Worm (Caenorhabditis elegans) whole organism, L1 larva: Measurements from ENCODE around the gene nhr-238.

Experiments
- C16A3.4 ChIP-seq: fragments of 150-350 bp; optimal IDR thresholded peaks from 2 replicates; lab custom pipeline; 2014; ENCODE audit warnings: missing biosample characterization, missing genetic modification characterization
- C34B4.2 ChIP-seq: sonication (generic microtip); optimal IDR thresholded peaks from 2 replicates; lab custom pipeline; 2017; ENCODE audit warnings: mild to moderate bottlenecking, missing genetic modification characterization, missing compliant biosample characterization
- aha-1 ChIP-seq: fragments of 150-350 bp; optimal IDR thresholded peaks from 2 replicates; lab custom pipeline; 2014; ENCODE audit warnings: missing biosample characterization, missing genetic modification characterization
- alr-1 ChIP-seq: fragments of 200-800 bp; sonication (Bioruptor generic); optimal IDR thresholded peaks from 2 replicates; lab custom pipeline; 2018; ENCODE audit warnings: borderline replicate concordance, mild to moderate bottlenecking, missing genetic modification characterization, missing compliant biosample characterization
- aly-2 ChIP-seq: fragments of 150-350 bp; optimal IDR thresholded peaks from 2 replicates; lab custom pipeline; 2014; ENCODE audit warnings: missing biosample characterization, missing genetic modification characterization
- ama-1 ChIP-seq: fragments of 150-350 bp; optimal IDR thresholded peaks from 2 replicates; lab custom pipeline; 2014
- blmp-1 ChIP-seq: fragments of 150-350 bp; optimal IDR thresholded peaks from 2 replicates; lab custom pipeline; 2014; ENCODE audit warnings: missing biosample characterization, missing genetic modification characterization
- ceh-63 ChIP-seq: fragments of 200-800 bp; sonication (Bioruptor generic); optimal IDR thresholded peaks from 2 replicates; lab custom pipeline; 2018; ENCODE audit warnings: mild to moderate bottlenecking, missing genetic modification characterization, missing compliant biosample characterization
- ceh-8 ChIP-seq: fragments of 200-800 bp; sonication (Bioruptor generic); optimal IDR thresholded peaks from 2 replicates; lab custom pipeline; 2018; ENCODE audit warnings: mild to moderate bottlenecking, missing genetic modification characterization, moderate library complexity, missing compliant biosample characterization
- ceh-82 ChIP-seq, 3 experiments: fragments of 150-350 bp in 1 of 3; sonication (generic microtip) in 2 of 3; optimal IDR thresholded peaks; 2 replicates each; lab custom pipeline; 2014 to 2017; ENCODE audit warnings: missing biosample characterization in 3 of 3, missing genetic modification characterization in 3 of 3
- ces-1 ChIP-seq: fragments of 150-350 bp; optimal IDR thresholded peaks from 2 replicates; lab custom pipeline; 2014; ENCODE audit warnings: missing biosample characterization, missing genetic modification reagents, missing genetic modification characterization
- dpl-1 ChIP-seq, 3 experiments: fragments of 150-350 bp in 2 of 3; sonication (generic microtip) in 1 of 3; optimal IDR thresholded peaks; 2 replicates each; lab custom pipeline; 2014 to 2017; ENCODE audit warnings: missing biosample characterization in 3 of 3, missing genetic modification characterization in 3 of 3, missing genetic modification reagents in 3 of 3
- ets-5 ChIP-seq: fragments of 200-800 bp; sonication (Bioruptor generic); IDR thresholded peaks from 2 replicates; pipeline ENCODE4 v1.3.6; 2022; ENCODE audit warnings: missing genetic modification characterization, missing compliant biosample characterization
- fkh-10 ChIP-seq: sonication (generic microtip); optimal IDR thresholded peaks from 2 replicates; lab custom pipeline; 2017; ENCODE audit warnings: missing biosample characterization, missing genetic modification reagents, missing genetic modification characterization
- fkh-4 ChIP-seq: sonication (generic microtip); optimal IDR thresholded peaks from 2 replicates; lab custom pipeline; 2016; ENCODE audit warnings: missing compliant biosample characterization, missing genetic modification characterization, borderline replicate concordance
- fkh-8 ChIP-seq: sonication (generic microtip); optimal IDR thresholded peaks from 2 replicates; lab custom pipeline; 2016; ENCODE audit warnings: mild to moderate bottlenecking, missing genetic modification characterization, missing compliant biosample characterization
- grh-1 ChIP-seq: fragments of 200-800 bp; sonication (Bioruptor generic); IDR thresholded peaks from 2 replicates; pipeline ENCODE4 v1.3.6; 2022; ENCODE audit warnings: missing genetic modification reagents, missing genetic modification characterization, missing compliant biosample characterization
- hlh-17 ChIP-seq: fragments of 200-800 bp; sonication (Bioruptor generic); optimal IDR thresholded peaks from 2 replicates; lab custom pipeline; 2018; ENCODE audit warnings: missing genetic modification characterization, mild to moderate bottlenecking, missing compliant biosample characterization, moderate library complexity, borderline replicate concordance
- jun-1 ChIP-seq: fragments of 150-350 bp; optimal IDR thresholded peaks from 2 replicates; lab custom pipeline; 2014; ENCODE audit warnings: missing biosample characterization, missing genetic modification reagents, missing genetic modification characterization
- lin-13 ChIP-seq: fragments of 150-350 bp; optimal IDR thresholded peaks from 2 replicates; lab custom pipeline; 2014; ENCODE audit warnings: missing biosample characterization, missing genetic modification reagents, missing genetic modification characterization
- lin-35 ChIP-seq, 2 experiments: fragments of 150-350 bp; optimal IDR thresholded peaks; 2 replicates each; lab custom pipeline; 2014; ENCODE audit warnings: missing biosample characterization in 2 of 2, missing genetic modification characterization in 2 of 2, missing genetic modification reagents in 2 of 2
- lin-39 ChIP-seq: fragments of 150-350 bp; optimal IDR thresholded peaks from 2 replicates; lab custom pipeline; 2014; ENCODE audit warnings: missing biosample characterization, missing genetic modification reagents, missing genetic modification characterization
- lsy-2 ChIP-seq, 2 experiments: fragments of 150-350 bp; optimal IDR thresholded peaks; 2 replicates each; lab custom pipeline; 2014; ENCODE audit warnings: missing biosample characterization in 2 of 2, missing genetic modification characterization in 2 of 2
- mdl-1 ChIP-seq, 2 experiments: fragments of 150-350 bp; optimal IDR thresholded peaks; 2 replicates each; lab custom pipeline; 2014 to 2017; ENCODE audit warnings: missing biosample characterization in 2 of 2, missing genetic modification characterization in 2 of 2, inconsistent platforms in 1 of 2
- nhr-19 ChIP-seq: fragments of 200-800 bp; sonication (Bioruptor generic); conservative IDR thresholded peaks from 2 replicates; pipeline ENCODE4 v1.3.6; 2022; ENCODE audit warnings: missing genetic modification characterization, missing compliant biosample characterization
- nhr-20 ChIP-seq: sonication (generic microtip); optimal IDR thresholded peaks from 2 replicates; lab custom pipeline; 2016; ENCODE audit warnings: mild to moderate bottlenecking, missing genetic modification characterization, missing compliant biosample characterization
- nhr-28 ChIP-seq: fragments of 150-350 bp; optimal IDR thresholded peaks from 2 replicates; lab custom pipeline; 2014; ENCODE audit warnings: missing biosample characterization, missing genetic modification characterization
- nhr-47 ChIP-seq: sonication (generic microtip); optimal IDR thresholded peaks from 2 replicates; lab custom pipeline; 2016; ENCODE audit warnings: mild to moderate bottlenecking, missing genetic modification characterization, moderate library complexity, missing compliant biosample characterization
- nhr-71 ChIP-seq: sonication (generic microtip); optimal IDR thresholded peaks from 2 replicates; lab custom pipeline; 2016; ENCODE audit warnings: mild to moderate bottlenecking, missing genetic modification characterization, moderate library complexity, missing compliant biosample characterization
- nhr-77 ChIP-seq: fragments of 150-350 bp; optimal IDR thresholded peaks from 2 replicates; lab custom pipeline; 2014; ENCODE audit warnings: missing biosample characterization, missing genetic modification characterization
- nhr-84 ChIP-seq: sonication (generic microtip); optimal IDR thresholded peaks from 2 replicates; lab custom pipeline; 2017; ENCODE audit warnings: missing biosample characterization, missing genetic modification characterization
- nhr-85 ChIP-seq: sonication (generic microtip); peaks from one replicate; lab custom pipeline; 2016; ENCODE audit warnings: missing genetic modification characterization, inconsistent platforms, missing compliant biosample characterization
- nhr-90 ChIP-seq: sonication (generic microtip); optimal IDR thresholded peaks from 2 replicates; lab custom pipeline; 2016; ENCODE audit warnings: mild to moderate bottlenecking, missing genetic modification characterization, missing compliant biosample characterization; ENCODE audit not compliant: poor library complexity
- pag-3 ChIP-seq: sonication (generic microtip); optimal IDR thresholded peaks from 2 replicates; lab custom pipeline; 2017; ENCODE audit warnings: missing genetic modification characterization, mild to moderate bottlenecking, missing compliant biosample characterization, antibody characterized with exemption, borderline replicate concordance; ENCODE audit not compliant: insufficient read depth
- snpc-4 ChIP-seq: fragments of 150-350 bp; optimal IDR thresholded peaks from 2 replicates; lab custom pipeline; 2014; ENCODE audit warnings: missing biosample characterization, missing genetic modification characterization
- snu-23 ChIP-seq: sonication (generic microtip); optimal IDR thresholded peaks from 2 replicates; lab custom pipeline; 2016; ENCODE audit warnings: missing genetic modification characterization, missing compliant biosample characterization
- sup-37 ChIP-seq: fragments of 200-800 bp; sonication (Bioruptor generic); optimal IDR thresholded peaks from 2 replicates; lab custom pipeline; 2018; ENCODE audit warnings: mild to moderate bottlenecking, missing genetic modification characterization, missing compliant biosample characterization
- swsn-7 ChIP-seq: sonication (generic microtip); optimal IDR thresholded peaks from 2 replicates; lab custom pipeline; 2016; ENCODE audit warnings: missing genetic modification characterization, missing compliant biosample characterization
- tbx-2 ChIP-seq: sonication (generic microtip); optimal IDR thresholded peaks from 2 replicates; lab custom pipeline; 2016; ENCODE audit warnings: missing genetic modification characterization, missing compliant biosample characterization
- tlp-1 ChIP-seq: fragments of 150-350 bp; optimal IDR thresholded peaks from 2 replicates; lab custom pipeline; 2014; ENCODE audit warnings: missing biosample characterization, missing genetic modification characterization
- unc-30 ChIP-seq: sonication (generic microtip); optimal IDR thresholded peaks from 2 replicates; lab custom pipeline; 2017; ENCODE audit warnings: missing biosample characterization, missing genetic modification characterization
- unc-62 ChIP-seq: fragments of 150-350 bp; optimal IDR thresholded peaks from 2 replicates; lab custom pipeline; 2014; ENCODE audit warnings: missing biosample characterization, missing genetic modification reagents, missing genetic modification characterization
- xbp-1 ChIP-seq: sonication (generic microtip); optimal IDR thresholded peaks from 2 replicates; lab custom pipeline; 2016; ENCODE audit warnings: missing genetic modification characterization, missing compliant biosample characterization
- zag-1 ChIP-seq: fragments of 150-350 bp; optimal IDR thresholded peaks from 2 replicates; lab custom pipeline; 2014; ENCODE audit warnings: missing biosample characterization, missing genetic modification characterization
- ztf-4 ChIP-seq: fragments of 150-350 bp; optimal IDR thresholded peaks from 2 replicates; lab custom pipeline; 2014; ENCODE audit warnings: missing biosample characterization, missing genetic modification characterization

nhr-238 gene

DNA sequence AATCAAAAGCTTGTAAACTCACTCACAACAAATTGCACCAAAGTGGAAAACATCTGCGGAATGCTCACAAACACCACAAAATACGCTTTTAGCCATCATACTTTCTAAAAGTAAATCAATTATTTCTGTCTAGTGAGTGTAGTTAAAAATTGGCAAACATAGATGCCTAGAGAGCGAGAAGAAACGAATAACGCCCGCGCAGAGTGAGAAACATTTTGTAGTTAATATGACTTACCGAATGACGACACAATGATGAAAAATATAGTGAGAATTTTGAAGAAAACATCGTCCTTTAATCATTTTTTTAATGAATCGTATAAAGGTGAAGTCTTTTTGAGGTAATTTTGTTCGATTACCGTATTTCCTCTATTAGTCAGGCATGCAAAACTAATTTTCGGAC is at the start of gene nhr-238:
TSS of gene nhr-238 (minus strand) at position 104 of the 400 bp plus-strand sequence.
- peak; percentile 63 for TF ChIP-seq nhr-85 (tag; lab: Kevin White, UChicago)
- TF ChIP-seq blmp-1 (tag; lab: Kevin White, UChicago) = peak; percentile 18
- TF ChIP-seq snpc-4 (tag; lab: Kevin White, UChicago) = no peak
- no peak for TF ChIP-seq ama-1 (lab: Kevin White, UChicago)
- peak; percentile 96 for TF ChIP-seq nhr-77 (tag; lab: Kevin White, UChicago)
- TF ChIP-seq nhr-20 (tag; lab: Kevin White, UChicago) = peak; percentile 54
- no peak for TF ChIP-seq aha-1 (tag; lab: Kevin White, UChicago)
- TF ChIP-seq nhr-71 = peak; percentile 31
- TF ChIP-seq ets-5 (GFP tag; lab: Robert Waterston, UW) = no peak
- TF ChIP-seq aly-2 (tag; lab: Kevin White, UChicago) = no peak
- TF ChIP-seq nhr-28 = no peak
- TF ChIP-seq snu-23 (GFP tag; lab: Kevin White, UChicago) = peak; percentile 29
- TF ChIP-seq dpl-1 (GFP tag; optimal IDR thresholded peaks at IDR 0.05; lab: Kevin White, UChicago) = no peak
- peak in 1 of 2 experiments; percentile 6 for TF ChIP-seq lin-35 (GFP tag; optimal IDR thresholded peaks at IDR 0.05; lab: Kevin White, UChicago)
- no peak for TF ChIP-seq ztf-4 (tag; lab: Kevin White, UChicago)
- TF ChIP-seq hlh-17 = no peak
- TF ChIP-seq lsy-2 (tag; optimal IDR thresholded peaks at IDR 0.05; lab: Kevin White, UChicago) = no peak

DNA sequence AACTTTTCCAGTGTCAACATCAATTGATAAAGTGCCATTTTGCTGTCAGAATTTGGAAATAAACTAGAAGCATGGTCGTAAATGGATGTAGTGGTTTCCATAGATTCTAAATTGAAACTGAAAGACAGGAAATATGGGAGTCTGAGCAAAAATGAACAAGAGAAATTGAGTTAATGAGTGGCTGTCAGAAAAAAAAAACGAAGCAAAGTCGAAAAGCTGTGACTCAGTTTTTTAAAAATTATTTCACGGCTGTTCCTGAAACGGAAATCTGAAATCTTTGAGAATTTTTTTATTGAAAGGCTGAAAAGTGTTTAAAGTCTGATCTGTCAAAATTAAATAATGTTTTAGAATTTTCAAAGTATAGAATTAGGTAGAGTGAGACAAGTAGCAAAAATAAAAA is 49.0 kb upstream of the nhr-238 start, which contains the start of gene srw-98:
TSS of gene srw-98 (minus strand) at position 101 of the 400 bp plus-strand sequence.
- TF ChIP-seq ceh-82 (tag; optimal IDR thresholded peaks at IDR 0.05; lab: Kevin White, UChicago) (no peak), unc-62 (GFP tag; lab: Kevin White, UChicago) (no peak), C16A3.4 (tag; lab: Kevin White, UChicago) (no peak), nhr-19 (no peak), C34B4.2 (no peak), fkh-4 (tag; lab: Kevin White, UChicago) (no peak), unc-30 (tag; lab: Kevin White, UChicago) (no peak), ama-1 (lab: Kevin White, UChicago) (no peak), tbx-2 (tag; lab: Kevin White, UChicago) (no peak), tlp-1 (tag; lab: Kevin White, UChicago) (no peak), nhr-84 (tag; lab: Kevin White, UChicago) (no peak), grh-1 (GFP tag; lab: Robert Waterston, UW) (no peak), alr-1 (tag; lab: Kevin White, UChicago) (no peak), lin-35 (GFP tag; optimal IDR thresholded peaks at IDR 0.05; lab: Kevin White, UChicago) (no peak), fkh-8 (tag; lab: Kevin White, UChicago) (no peak), snu-23 (GFP tag; lab: Kevin White, UChicago) (no peak)

DNA sequence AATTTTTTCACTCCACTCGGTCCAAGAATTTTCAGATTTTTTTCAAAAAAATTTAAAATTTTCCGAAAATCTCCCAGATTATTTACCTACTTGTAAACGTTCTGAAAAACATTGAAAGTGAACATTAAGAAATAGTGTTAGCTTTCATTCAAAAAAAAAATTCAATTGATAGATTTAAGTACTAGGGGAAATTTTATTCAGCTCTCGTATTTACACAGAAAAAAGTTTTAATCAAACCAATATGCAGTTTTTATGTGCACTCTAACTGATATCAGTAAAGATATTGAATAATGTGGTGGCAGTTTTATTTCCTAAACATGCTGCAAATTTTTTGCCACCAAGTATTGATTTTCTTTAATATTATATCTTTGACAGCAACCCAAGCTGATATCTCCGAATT is 39.0 kb upstream of the nhr-238 start, which contains the start of gene irld-42:
TSS of gene irld-42 (plus strand) at position 301 of the 400 bp plus-strand sequence.
- TF ChIP-seq mdl-1 (tag; optimal IDR thresholded peaks at IDR 0.05; lab: Kevin White, UChicago) = no peak

- TF ChIP-seq sup-37 (GFP tag; lab: Kevin White, UChicago) (no peak), aly-2 (tag; lab: Kevin White, UChicago) (no peak)
Observed at ce11 chrV:1666904-1667303, 37.7 kb upstream of the nhr-238 start, which contains the start of gene K04F1.8. Gene K04F1.8, plus strand, starts transcription at chrV:1667204.

- TF ChIP-seq jun-1 (no peak), lin-39 (tag; lab: Kevin White, UChicago) (no peak), ceh-8 (GFP tag; lab: Kevin White, UChicago) (no peak), fkh-10 (GFP tag; lab: Kevin White, UChicago) (no peak), lin-13 (GFP tag; lab: Kevin White, UChicago) (no peak), sup-37 (GFP tag; lab: Kevin White, UChicago) (no peak), nhr-90 (tag; lab: Kevin White, UChicago) (no peak), dpl-1 (GFP tag; optimal IDR thresholded peaks at IDR 0.05; lab: Kevin White, UChicago) (no peak), zag-1 (tag; lab: Kevin White, UChicago) (no peak), swsn-7 (no peak), ces-1 (GFP tag; lab: Kevin White, UChicago) (no peak), lin-35 (GFP tag; optimal IDR thresholded peaks at IDR 0.05; lab: Kevin White, UChicago) (no peak), pag-3 (tag; lab: Kevin White, UChicago) (no peak), xbp-1 (no peak), nhr-47 (tag; lab: Kevin White, UChicago) (no peak), ceh-63 (GFP tag; lab: Kevin White, UChicago) (no peak)
- TF ChIP-seq, all 84 proteins: peak for 0
Observed at ce11 chrV:1664921-1665320, 35.7 kb upstream of the nhr-238 start, which contains the start of gene K04F1.9. Gene K04F1.9, plus strand, starts transcription at chrV:1665221.
